Worm (Caenorhabditis elegans) whole organism, L2 larva: Measurements from ENCODE around the gene W08E12.5.

Experiments used
- R02D3.7 ChIP-seq: fragments of 150-350 bp; optimal IDR thresholded peaks from 2 replicates; lab custom pipeline; 2014; ENCODE audit warnings: missing biosample characterization, missing genetic modification characterization
- crh-2 ChIP-seq: sonication (generic microtip); optimal IDR thresholded peaks from 2 replicates; lab custom pipeline; 2017; ENCODE audit warnings: missing biosample characterization, missing genetic modification characterization
- egl-27 ChIP-seq: sonication (generic microtip); optimal IDR thresholded peaks from 3 replicates; lab custom pipeline; 2017; ENCODE audit warnings: missing biosample characterization, missing genetic modification reagents, missing genetic modification characterization
- nhr-11 ChIP-seq: fragments of 150-350 bp; optimal IDR thresholded peaks from 2 replicates; lab custom pipeline; 2014; ENCODE audit warnings: missing biosample characterization, missing genetic modification characterization
- nhr-6 ChIP-seq: fragments of 150-350 bp; optimal IDR thresholded peaks from 2 replicates; lab custom pipeline; 2014; ENCODE audit warnings: missing biosample characterization, missing genetic modification characterization
- nhr-77 ChIP-seq: fragments of 150-350 bp; optimal IDR thresholded peaks from 2 replicates; lab custom pipeline; 2014; ENCODE audit warnings: missing biosample characterization, missing genetic modification characterization
- snpc-4 ChIP-seq: fragments of 150-350 bp; optimal IDR thresholded peaks from 2 replicates; lab custom pipeline; 2014; ENCODE audit warnings: missing biosample characterization, missing genetic modification characterization
- zag-1 ChIP-seq: fragments of 150-350 bp; optimal IDR thresholded peaks from 2 replicates; lab custom pipeline; 2014; ENCODE audit warnings: missing biosample characterization, missing genetic modification characterization
- ztf-11 ChIP-seq: sonication (generic microtip); optimal IDR thresholded peaks from 2 replicates; lab custom pipeline; 2017; ENCODE audit warnings: missing biosample characterization, missing genetic modification characterization

ce11 chrIV:3261761-3262160 lies 38.8 kb upstream of the W08E12.5 start:
- TF ChIP-seq R02D3.7 (tag; lab: Kevin White, UChicago), result no peak
- TF ChIP-seq nhr-11, result no peak
- no peak for TF ChIP-seq ztf-11
- TF ChIP-seq nhr-6 (tag; lab: Kevin White, UChicago), result no peak
- TF ChIP-seq egl-27, result no peak
- no peak for TF ChIP-seq snpc-4 (tag; lab: Kevin White, UChicago)
- no peak for TF ChIP-seq zag-1 (tag; lab: Kevin White, UChicago)
- TF ChIP-seq nhr-77 (tag; lab: Kevin White, UChicago), result no peak
- no peak for TF ChIP-seq crh-2 (tag; lab: Kevin White, UChicago)
